Worm (Caenorhabditis elegans) whole organism, L1 larva: Measurements from ENCODE around the gene rfc-2.

Source experiments
- C34B4.2 ChIP-seq: sonication (generic microtip); optimal IDR thresholded peaks from 2 replicates; lab custom pipeline; 2017; ENCODE audit warnings: mild to moderate bottlenecking, missing genetic modification characterization, missing compliant biosample characterization
- mep-1 ChIP-seq: fragments of 150-350 bp; optimal IDR thresholded peaks from 2 replicates; lab custom pipeline; 2014; ENCODE audit warnings: missing biosample characterization, missing genetic modification characterization
- nhr-20 ChIP-seq: sonication (generic microtip); optimal IDR thresholded peaks from 2 replicates; lab custom pipeline; 2016; ENCODE audit warnings: mild to moderate bottlenecking, missing genetic modification characterization, missing compliant biosample characterization
- sptf-1 ChIP-seq: fragments of 150-350 bp; optimal IDR thresholded peaks from 2 replicates; lab custom pipeline; 2014; ENCODE audit warnings: missing biosample characterization, missing genetic modification characterization
- unc-62 ChIP-seq: fragments of 150-350 bp; optimal IDR thresholded peaks from 2 replicates; lab custom pipeline; 2014; ENCODE audit warnings: missing biosample characterization, missing genetic modification reagents, missing genetic modification characterization

- TF ChIP-seq nhr-20: no peak
- no peak for TF ChIP-seq unc-62 (GFP tag; lab: Kevin White, UChicago)
- TF ChIP-seq C34B4.2 (tag; lab: Kevin White, UChicago): no peak
- no peak for TF ChIP-seq sptf-1
- no peak for TF ChIP-seq mep-1 (tag; lab: Kevin White, UChicago)
These were observed 50.8 kb downstream of the rfc-2 start for ce11 chrIV:1397895-1398294.
